Worm (Caenorhabditis elegans): ENCODE data around the gene M163.9.
A peak's percentile ranks its signal among the peaks of the same experiment; 100 is the strongest.

The M163.9 gene

DNA sequence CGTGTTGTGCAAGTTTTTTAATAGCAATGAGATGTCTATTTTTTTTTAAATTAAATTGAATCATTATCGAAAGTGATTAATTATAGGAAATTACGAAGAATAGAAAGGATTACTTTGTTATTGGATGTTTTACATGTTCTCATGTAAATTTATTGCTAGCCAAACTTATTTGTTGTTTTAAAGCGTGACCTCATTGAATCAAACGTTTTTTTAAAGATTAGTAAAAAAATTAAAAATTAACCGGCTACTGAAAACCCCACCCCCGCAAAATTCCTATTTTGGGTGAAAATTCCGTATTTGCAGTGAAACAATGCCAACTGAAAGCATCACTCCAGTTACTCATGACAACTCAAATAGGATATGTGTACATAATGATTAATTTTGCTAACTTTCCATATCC is 15.4 kb downstream of the M163.9 start, which contains the start of gene M163.8:
TSS of gene M163.8 (plus strand) at position 301 of the 400 bp plus-strand sequence.
- TF ChIP-seq snpc-4 (tag; optimal IDR thresholded peaks at IDR 0.05) (no peak), egl-43 (GFP tag; IDR thresholded peaks at IDR 0.05) (no peak), Y48G9A.11 (GFP tag; IDR thresholded peaks at IDR 0.05) (no peak), lin-39 (tag; optimal IDR thresholded peaks at IDR 0.05) (no peak), nhr-111 (GFP tag; optimal IDR thresholded peaks at IDR 0.05) (no peak)

DNA sequence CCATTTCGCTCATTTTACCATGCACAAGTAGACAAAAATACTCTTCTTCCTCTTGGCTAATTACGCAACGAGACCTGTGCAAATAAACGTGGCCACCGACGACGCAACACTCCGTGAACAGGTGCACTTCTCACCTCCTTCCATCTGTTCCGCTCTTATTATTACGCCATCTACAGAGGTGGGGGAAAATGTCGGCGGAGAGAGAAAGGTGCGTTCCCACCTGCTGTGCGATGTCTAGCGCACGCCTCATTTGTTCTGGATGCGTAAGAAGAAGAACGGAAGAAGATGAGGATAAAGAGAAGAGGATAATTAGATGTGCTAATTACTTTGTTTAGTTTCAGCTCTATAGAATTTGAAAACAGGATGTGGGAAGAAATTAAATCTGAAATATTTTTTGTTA is 17.1 kb downstream of the M163.9 start:
- no peak for TF ChIP-seq lin-1 (GFP tag; IDR thresholded peaks at IDR 0.05)
- no peak for TF ChIP-seq nhr-237 (tag; optimal IDR thresholded peaks at IDR 0.05)
- TF ChIP-seq mep-1 (tag; optimal IDR thresholded peaks at IDR 0.05): no peak
- TF ChIP-seq unc-62 (GFP tag; optimal IDR thresholded peaks at IDR 0.05 in 1 of 2): peak in 1 of 2 experiments; percentile 7
- no peak for TF ChIP-seq unc-62 (tag; optimal IDR thresholded peaks at IDR 0.05)
- no peak for TF ChIP-seq aly-2 (tag; optimal IDR thresholded peaks at IDR 0.05)
- TF ChIP-seq madf-9 (GFP tag; conservative IDR thresholded peaks at IDR 0.05): no peak
- no peak for TF ChIP-seq zip-2 (tag; optimal IDR thresholded peaks at IDR 0.05)
- TF ChIP-seq set-16 (GFP tag; IDR thresholded peaks at IDR 0.05): no peak

DNA sequence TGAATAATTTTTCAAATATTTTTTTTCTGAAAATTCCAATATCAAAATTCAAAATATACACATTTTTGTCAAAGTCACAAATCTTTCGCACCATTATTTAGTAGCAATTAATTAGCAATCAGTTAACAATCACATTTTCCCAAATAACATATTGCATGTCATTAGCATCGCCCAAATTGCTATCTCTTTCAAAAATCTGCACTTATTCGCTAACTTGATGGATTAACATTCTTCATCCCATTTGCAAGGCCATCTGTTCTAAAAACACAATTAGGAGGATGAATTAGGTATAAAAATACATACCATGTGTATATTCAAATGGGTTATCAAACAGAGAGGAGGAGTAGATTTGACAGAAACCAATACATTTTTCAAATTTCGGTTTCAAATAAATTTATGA is 17.9 kb downstream of the M163.9 start:
- TF ChIP-seq aha-1 (tag) (peak; percentile 7), cey-2 (tag; optimal IDR thresholded peaks at IDR 0.05; ENCODE audit: borderline replicate concordance, insufficient read depth) (no peak)

- no peak for TF ChIP-seq zag-1 (tag; optimal IDR thresholded peaks at IDR 0.05)
- peak in 1 of 2 experiments; percentile 71 for TF ChIP-seq unc-62 (GFP tag; optimal IDR thresholded peaks at IDR 0.05 in 1 of 2)
- TF ChIP-seq unc-62 (tag; optimal IDR thresholded peaks at IDR 0.05): no peak
- no peak for TF ChIP-seq lin-38 (GFP tag; IDR thresholded peaks at IDR 0.05)
- TF ChIP-seq mes-2 (tag; optimal IDR thresholded peaks at IDR 0.05; ENCODE audit: poor library complexity, severe bottlenecking): no peak
- TF ChIP-seq daf-16 (GFP tag; optimal IDR thresholded peaks at IDR 0.05): no peak
- peak; percentile 12 for TF ChIP-seq daf-16 (tag; optimal IDR thresholded peaks at IDR 0.05)
- TF ChIP-seq nhr-42 (GFP tag; IDR thresholded peaks at IDR 0.05): no peak
- TF ChIP-seq ctbp-1 (GFP tag; IDR thresholded peaks at IDR 0.05): no peak
- no peak for TF ChIP-seq nhr-77 (tag; optimal IDR thresholded peaks at IDR 0.05)
- TF ChIP-seq hmg-1.1 (GFP tag; IDR thresholded peaks at IDR 0.05): no peak
Measured at ce11 chrX:14487832-14488231, 18.4 kb downstream of the M163.9 start.

DNA sequence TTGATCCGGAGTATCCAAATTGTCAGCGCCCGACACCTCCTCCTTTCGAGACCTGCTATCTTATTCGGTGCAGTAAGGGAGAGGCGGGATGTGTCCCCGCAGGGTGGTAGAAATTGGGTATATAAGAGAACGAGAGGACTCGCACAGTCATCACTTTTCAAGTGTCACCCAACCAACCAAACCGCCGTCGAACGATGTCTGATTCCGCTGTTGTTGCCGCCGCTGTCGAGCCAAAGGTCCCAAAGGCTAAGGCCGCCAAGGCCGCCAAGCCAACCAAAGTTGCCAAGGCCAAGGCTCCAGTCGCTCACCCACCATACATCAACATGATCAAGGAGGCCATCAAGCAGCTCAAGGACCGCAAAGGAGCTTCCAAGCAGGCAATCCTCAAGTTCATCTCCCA is 20.6 kb downstream of the M163.9 start, which contains the start of gene his-24:
TSS of gene his-24 (plus strand) at position 150 of the 400 bp plus-strand sequence.
- TF ChIP-seq daf-16 (GFP tag; optimal IDR thresholded peaks at IDR 0.05) (no peak), daf-16 (tag; optimal IDR thresholded peaks at IDR 0.05) (peak; percentile 29), snpc-4 (tag; optimal IDR thresholded peaks at IDR 0.05) (no peak), T26A8.4 (GFP tag; IDR thresholded peaks at IDR 0.05) (peak; percentile 54), F10B5.3 (tag; optimal IDR thresholded peaks at IDR 0.05) (no peak), vab-7 (GFP tag; IDR thresholded peaks at IDR 0.05) (0 out of 2 replicates have a peak, but pooled peaks have one; percentile 32), ztf-11 (tag; optimal IDR thresholded peaks at IDR 0.05) (no peak), nhr-10 (tag; optimal IDR thresholded peaks at IDR 0.05) (no peak), D1046.2 (GFP tag; IDR thresholded peaks at IDR 0.05) (0 out of 2 replicates have a peak, but pooled peaks have one; percentile 53), dmd-8 (GFP tag; IDR thresholded peaks at IDR 0.05) (no peak), Y5F2A.4 (GFP tag; optimal IDR thresholded peaks at IDR 0.05) (no peak), nhr-48 (tag; optimal IDR thresholded peaks at IDR 0.05) (peak; percentile 8), daf-19 (GFP tag; conservative IDR thresholded peaks at IDR 0.05) (no peak), aha-1 (tag) (peak; percentile 99), spr-1 (tag; optimal IDR thresholded peaks at IDR 0.05) (peak; percentile 39), lin-13 (GFP tag; optimal IDR thresholded peaks at IDR 0.05) (peak; percentile 25), unc-39 (tag; optimal IDR thresholded peaks at IDR 0.05) (no peak), nhr-42 (GFP tag; IDR thresholded peaks at IDR 0.05) (peak; percentile 59; the same call in 1 of the 2 replicates), zip-11 (GFP tag; IDR thresholded peaks at IDR 0.05) (no peak), jun-1 (tag; optimal IDR thresholded peaks at IDR 0.05) (no peak), nhr-6 (tag; optimal IDR thresholded peaks at IDR 0.05) (peak; percentile 85), nhr-77 (tag; optimal IDR thresholded peaks at IDR 0.05) (peak; percentile 63), nhr-25 (tag; optimal IDR thresholded peaks at IDR 0.05; ENCODE audit: borderline replicate concordance, insufficient read depth) (peak; percentile 18), snpc-1.2 (GFP tag; IDR thresholded peaks at IDR 0.05) (no peak), unc-62 (GFP tag; optimal IDR thresholded peaks at IDR 0.05 in 1 of 2) (no peak), unc-62 (tag; optimal IDR thresholded peaks at IDR 0.05) (no peak), ceh-20 (GFP tag; IDR thresholded peaks at IDR 0.05) (no peak; the same call in none of the 2 replicates), lin-15B (tag; optimal IDR thresholded peaks at IDR 0.05) (no peak), lin-39 (tag; optimal IDR thresholded peaks at IDR 0.05) (no peak)
